Worm (Caenorhabditis elegans) whole organism, L1 larva: ENCODE data around the gene F42F12.4.
"Not testable (repeated sequence)": the region's sequence is repeated elsewhere in the genome, so short reads cannot be mapped to it uniquely, and the experiment has no call there.

Source experiments
- aha-1 ChIP-seq: fragments of 150-350 bp; optimal IDR thresholded peaks from 2 replicates; lab custom pipeline; 2014; ENCODE audit warnings: missing biosample characterization, missing genetic modification characterization
- alr-1 ChIP-seq: fragments of 200-800 bp; sonication (Bioruptor generic); optimal IDR thresholded peaks from 2 replicates; lab custom pipeline; 2018; ENCODE audit warnings: borderline replicate concordance, mild to moderate bottlenecking, missing genetic modification characterization, missing compliant biosample characterization
- aly-2 ChIP-seq: fragments of 150-350 bp; optimal IDR thresholded peaks from 2 replicates; lab custom pipeline; 2014; ENCODE audit warnings: missing biosample characterization, missing genetic modification characterization
- blmp-1 ChIP-seq: fragments of 150-350 bp; optimal IDR thresholded peaks from 2 replicates; lab custom pipeline; 2014; ENCODE audit warnings: missing biosample characterization, missing genetic modification characterization
- ceh-90 ChIP-seq: sonication (generic microtip); optimal IDR thresholded peaks from 2 replicates; lab custom pipeline; 2016; ENCODE audit warnings: missing genetic modification characterization, missing compliant biosample characterization
- efl-3 ChIP-seq: fragments of 200-800 bp; sonication (Bioruptor generic); optimal IDR thresholded peaks from 2 replicates; lab custom pipeline; 2018; ENCODE audit warnings: mild to moderate bottlenecking, missing genetic modification characterization, missing compliant biosample characterization
- elt-2 ChIP-seq: sonication (generic microtip); optimal IDR thresholded peaks from 2 replicates; lab custom pipeline; 2016; ENCODE audit warnings: missing genetic modification characterization, mild to moderate bottlenecking, inconsistent platforms, missing compliant biosample characterization, missing genetic modification reagents
- fkh-10 ChIP-seq: sonication (generic microtip); optimal IDR thresholded peaks from 2 replicates; lab custom pipeline; 2017; ENCODE audit warnings: missing biosample characterization, missing genetic modification reagents, missing genetic modification characterization
- fkh-8 ChIP-seq: sonication (generic microtip); optimal IDR thresholded peaks from 2 replicates; lab custom pipeline; 2016; ENCODE audit warnings: mild to moderate bottlenecking, missing genetic modification characterization, missing compliant biosample characterization
- lin-35 ChIP-seq, 2 experiments: fragments of 150-350 bp; optimal IDR thresholded peaks; 2 replicates each; lab custom pipeline; 2014; ENCODE audit warnings: missing biosample characterization in 2 of 2, missing genetic modification characterization in 2 of 2, missing genetic modification reagents in 2 of 2
- lin-39 ChIP-seq: fragments of 150-350 bp; optimal IDR thresholded peaks from 2 replicates; lab custom pipeline; 2014; ENCODE audit warnings: missing biosample characterization, missing genetic modification reagents, missing genetic modification characterization
- lir-3 ChIP-seq: sonication (generic microtip); optimal IDR thresholded peaks from 2 replicates; lab custom pipeline; 2016; ENCODE audit warnings: mild to moderate bottlenecking, missing genetic modification characterization, moderate library complexity, missing compliant biosample characterization; ENCODE audit not compliant: poor library complexity
- lsy-2 ChIP-seq, 2 experiments: fragments of 150-350 bp; optimal IDR thresholded peaks; 2 replicates each; lab custom pipeline; 2014; ENCODE audit warnings: missing biosample characterization in 2 of 2, missing genetic modification characterization in 2 of 2
- mab-9 ChIP-seq: fragments of 200-800 bp; sonication (Bioruptor generic); IDR thresholded peaks from 2 replicates; pipeline ENCODE4 v1.3.6; 2022; ENCODE audit warnings: missing genetic modification reagents, missing genetic modification characterization, missing compliant biosample characterization
- nhr-12 ChIP-seq: sonication (generic microtip); optimal IDR thresholded peaks from 2 replicates; lab custom pipeline; 2017; ENCODE audit warnings: missing biosample characterization, missing genetic modification characterization
- nhr-19 ChIP-seq: fragments of 200-800 bp; sonication (Bioruptor generic); conservative IDR thresholded peaks from 2 replicates; pipeline ENCODE4 v1.3.6; 2022; ENCODE audit warnings: missing genetic modification characterization, missing compliant biosample characterization
- nhr-20 ChIP-seq: sonication (generic microtip); optimal IDR thresholded peaks from 2 replicates; lab custom pipeline; 2016; ENCODE audit warnings: mild to moderate bottlenecking, missing genetic modification characterization, missing compliant biosample characterization
- nhr-28 ChIP-seq: fragments of 150-350 bp; optimal IDR thresholded peaks from 2 replicates; lab custom pipeline; 2014; ENCODE audit warnings: missing biosample characterization, missing genetic modification characterization
- nhr-71 ChIP-seq: sonication (generic microtip); optimal IDR thresholded peaks from 2 replicates; lab custom pipeline; 2016; ENCODE audit warnings: mild to moderate bottlenecking, missing genetic modification characterization, moderate library complexity, missing compliant biosample characterization
- nhr-77 ChIP-seq: fragments of 150-350 bp; optimal IDR thresholded peaks from 2 replicates; lab custom pipeline; 2014; ENCODE audit warnings: missing biosample characterization, missing genetic modification characterization
- nhr-90 ChIP-seq: sonication (generic microtip); optimal IDR thresholded peaks from 2 replicates; lab custom pipeline; 2016; ENCODE audit warnings: mild to moderate bottlenecking, missing genetic modification characterization, missing compliant biosample characterization; ENCODE audit not compliant: poor library complexity
- pag-3 ChIP-seq: sonication (generic microtip); optimal IDR thresholded peaks from 2 replicates; lab custom pipeline; 2017; ENCODE audit warnings: missing genetic modification characterization, mild to moderate bottlenecking, missing compliant biosample characterization, antibody characterized with exemption, borderline replicate concordance; ENCODE audit not compliant: insufficient read depth
- pqm-1 ChIP-seq: sonication (generic microtip); optimal IDR thresholded peaks from 3 replicates; lab custom pipeline; 2017; ENCODE audit warnings: missing biosample characterization, missing genetic modification characterization
- skn-1 ChIP-seq: fragments of 150-350 bp; optimal IDR thresholded peaks from 2 replicates; lab custom pipeline; 2014; ENCODE audit warnings: missing biosample characterization, missing genetic modification characterization
- snu-23 ChIP-seq: sonication (generic microtip); optimal IDR thresholded peaks from 2 replicates; lab custom pipeline; 2016; ENCODE audit warnings: missing genetic modification characterization, missing compliant biosample characterization
- sox-4 ChIP-seq: sonication (generic microtip); optimal IDR thresholded peaks from 2 replicates; lab custom pipeline; 2016; ENCODE audit warnings: missing genetic modification characterization, missing compliant biosample characterization
- sup-37 ChIP-seq: fragments of 200-800 bp; sonication (Bioruptor generic); optimal IDR thresholded peaks from 2 replicates; lab custom pipeline; 2018; ENCODE audit warnings: mild to moderate bottlenecking, missing genetic modification characterization, missing compliant biosample characterization
- swsn-7 ChIP-seq: sonication (generic microtip); optimal IDR thresholded peaks from 2 replicates; lab custom pipeline; 2016; ENCODE audit warnings: missing genetic modification characterization, missing compliant biosample characterization
- tbx-2 ChIP-seq: sonication (generic microtip); optimal IDR thresholded peaks from 2 replicates; lab custom pipeline; 2016; ENCODE audit warnings: missing genetic modification characterization, missing compliant biosample characterization
- unc-62 ChIP-seq: fragments of 150-350 bp; optimal IDR thresholded peaks from 2 replicates; lab custom pipeline; 2014; ENCODE audit warnings: missing biosample characterization, missing genetic modification reagents, missing genetic modification characterization
- unc-98 ChIP-seq: fragments of 200-800 bp; sonication (Bioruptor generic); IDR thresholded peaks from 2 replicates; pipeline ENCODE4 v1.3.6; 2022; ENCODE audit warnings: missing genetic modification characterization, missing compliant biosample characterization
- vab-15 ChIP-seq: sonication (generic microtip); optimal IDR thresholded peaks from 2 replicates; lab custom pipeline; 2017; ENCODE audit warnings: missing genotype, mild to moderate bottlenecking, missing genetic modification characterization, missing compliant biosample characterization
- xbp-1 ChIP-seq: sonication (generic microtip); optimal IDR thresholded peaks from 2 replicates; lab custom pipeline; 2016; ENCODE audit warnings: missing genetic modification characterization, missing compliant biosample characterization

The F42F12.4 gene

DNA sequence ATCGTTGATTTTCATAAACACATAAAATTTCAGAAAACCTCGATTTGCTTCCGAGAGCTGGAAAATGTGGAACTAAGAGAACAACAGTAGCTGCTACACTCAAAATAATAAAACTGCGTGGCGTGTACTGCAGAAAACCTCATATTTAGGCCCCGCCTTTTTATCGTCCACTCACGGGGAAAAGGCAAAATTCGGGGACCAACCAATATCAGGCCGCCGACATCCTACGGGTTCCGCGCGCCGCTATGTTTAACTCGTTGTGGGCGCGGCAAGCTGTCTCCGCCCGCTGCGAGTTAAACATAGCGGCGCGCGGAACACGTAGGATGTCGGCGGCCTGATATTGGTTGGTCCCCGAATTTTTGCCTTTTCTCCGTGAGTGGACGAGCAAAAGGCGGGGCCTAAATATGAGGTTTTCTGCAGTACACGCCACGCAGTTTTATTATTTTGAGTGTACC is 44.7 kb downstream of the F42F12.4 start, which contains the start of gene F17A2.16:
TSS of gene F17A2.16 (plus strand) at position 405 of the 455 bp plus-strand sequence.
- TF ChIP-seq skn-1 (tag; lab: Kevin White, UChicago); nhr-12; xbp-1 (tag; lab: Kevin White, UChicago): not testable (repeated sequence)
- TF ChIP-seq, all 84 proteins: peak for 0; not testable (repeated sequence) for 84

DNA sequence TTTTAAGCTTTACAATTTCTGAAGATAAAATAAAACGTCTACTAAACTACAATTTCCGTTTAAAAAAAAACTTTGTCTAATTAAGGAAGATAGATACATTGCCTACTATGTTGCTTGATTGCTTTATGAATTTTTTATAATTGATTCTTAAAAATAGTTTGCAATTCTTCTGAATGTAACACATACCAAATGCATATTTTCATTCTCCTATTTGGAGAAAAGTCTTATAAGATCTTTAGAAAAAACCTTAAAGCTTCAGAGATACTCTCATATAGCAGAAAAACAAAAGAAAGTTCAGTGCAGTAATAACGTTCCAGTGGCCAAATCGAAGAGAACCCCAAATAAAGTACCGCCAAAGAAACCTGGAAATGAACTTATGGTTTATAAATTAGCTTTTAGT is 46.2 kb downstream of the F42F12.4 start, which contains the start of gene phf-32:
TSS of gene phf-32 (plus strand) at position 301 of the 400 bp plus-strand sequence.
- TF ChIP-seq pag-3 (tag; lab: Kevin White, UChicago) (no peak), aly-2 (tag; lab: Kevin White, UChicago) (no peak), nhr-19 (GFP tag; lab: Robert Waterston, UW) (no peak), skn-1 (tag; lab: Kevin White, UChicago) (no peak), alr-1 (no peak), blmp-1 (no peak), fkh-8 (no peak), lsy-2 (tag; optimal IDR thresholded peaks at IDR 0.05; lab: Kevin White, UChicago) (no peak), efl-3 (GFP tag; lab: Kevin White, UChicago) (no peak), nhr-71 (tag; lab: Kevin White, UChicago) (no peak), nhr-90 (tag; lab: Kevin White, UChicago) (no peak), xbp-1 (tag; lab: Kevin White, UChicago) (no peak)

DNA sequence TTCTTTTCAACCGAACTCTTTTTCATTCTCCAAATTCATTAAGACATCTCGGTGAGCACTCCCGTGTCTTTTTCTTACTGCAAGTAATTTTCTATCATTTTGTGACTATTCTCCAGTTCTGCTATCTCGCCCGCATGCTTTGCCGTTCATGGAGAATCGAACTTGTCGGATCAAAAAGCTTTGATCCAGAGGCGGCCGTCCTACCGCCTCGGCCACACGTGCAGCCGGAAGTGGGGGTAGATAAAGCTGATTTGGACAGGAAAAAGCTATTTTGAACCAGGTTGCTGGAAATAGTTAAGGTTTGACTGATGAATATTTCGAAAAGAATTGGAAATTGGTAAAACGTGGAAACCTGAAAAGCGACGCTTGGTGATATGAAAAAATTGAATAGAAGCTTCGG is 48.5 kb downstream of the F42F12.4 start:
- no peak for TF ChIP-seq lir-3 (tag; lab: Kevin White, UChicago)
- no peak for TF ChIP-seq nhr-20
- no peak for TF ChIP-seq skn-1 (tag; lab: Kevin White, UChicago)
- TF ChIP-seq sup-37 (GFP tag; lab: Kevin White, UChicago) = no peak
- TF ChIP-seq snu-23 = no peak
- no peak for TF ChIP-seq mab-9 (GFP tag; lab: Robert Waterston, UW)
- no peak for TF ChIP-seq lin-39 (tag; lab: Kevin White, UChicago)
- TF ChIP-seq nhr-28 (tag; lab: Kevin White, UChicago) = no peak
- TF ChIP-seq unc-62 (GFP tag; lab: Kevin White, UChicago) = no peak
- TF ChIP-seq sox-4 = no peak
- no peak for TF ChIP-seq nhr-77 (tag; lab: Kevin White, UChicago)
- TF ChIP-seq tbx-2 (tag; lab: Kevin White, UChicago) = no peak
- no peak for TF ChIP-seq fkh-10 (GFP tag; lab: Kevin White, UChicago)
- no peak for TF ChIP-seq ceh-90 (tag; lab: Kevin White, UChicago)
- no peak for TF ChIP-seq aha-1 (tag; lab: Kevin White, UChicago)
- TF ChIP-seq elt-2 (tag; lab: Kevin White, UChicago) = no peak
- TF ChIP-seq swsn-7 (tag; lab: Kevin White, UChicago) = no peak
- TF ChIP-seq pag-3 (tag; lab: Kevin White, UChicago) = no peak
- no peak for TF ChIP-seq lin-35 (GFP tag; optimal IDR thresholded peaks at IDR 0.05; lab: Kevin White, UChicago)

DNA sequence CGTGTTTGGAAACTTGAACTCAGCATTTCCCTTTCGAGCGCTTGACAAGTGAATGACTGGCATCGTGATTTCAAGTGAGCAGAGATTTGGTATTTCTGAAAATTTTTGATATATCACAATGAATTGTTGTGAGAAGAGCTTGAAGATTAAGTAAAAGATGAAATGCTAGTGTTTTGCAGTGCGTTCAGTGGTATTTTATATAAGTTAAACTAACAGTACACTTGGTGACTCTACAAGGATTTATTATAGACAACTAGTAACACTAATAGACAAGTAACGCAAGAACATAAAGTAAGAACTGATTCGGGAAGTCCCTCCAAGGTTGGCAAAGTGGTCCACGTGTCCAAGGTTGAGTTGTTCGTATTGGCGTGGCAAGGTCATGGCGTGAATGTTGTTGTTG is 50.0 kb downstream of the F42F12.4 start, which contains the start of gene dot-1.3:
TSS of gene dot-1.3 (minus strand) at position 101 of the 400 bp plus-strand sequence.
- not testable (repeated sequence) for TF ChIP-seq vab-15 (tag; lab: Kevin White, UChicago); pqm-1 (tag; lab: Kevin White, UChicago); unc-98 (GFP tag; lab: Robert Waterston, UW)
